Fruit fly (Drosophila melanogaster) whole organism, wandering third instar larva: ENCODE measurements around the gene GV1.

Experiments
- Dfd ChIP-seq: fragments of >200 bp; optimal IDR thresholded peaks from 2 replicates; lab custom pipeline; 2017; ENCODE audit warnings: missing biosample characterization, missing genetic modification characterization
- Myc ChIP-seq: fragments of >200 bp; optimal IDR thresholded peaks from 2 replicates; lab custom pipeline; 2017
- OdsH ChIP-seq: fragments of 200-800 bp; sonication (Bioruptor generic); optimal IDR thresholded peaks from 2 replicates; lab custom pipeline; 2016; ENCODE audit warnings: missing biosample characterization, mild to moderate bottlenecking, missing genetic modification characterization
- Vsx2 ChIP-seq: fragments of 200-300, 225-300 bp; sonication (Bioruptor generic); optimal IDR thresholded peaks from 2 replicates; lab custom pipeline; 2018; ENCODE audit warnings: missing biosample characterization, missing genetic modification characterization; ENCODE audit not compliant: partially characterized antibody
- brk ChIP-seq: fragments of 200-800 bp; sonication (Bioruptor generic); optimal IDR thresholded peaks from 2 replicates; lab custom pipeline; 2016; ENCODE audit warnings: missing biosample characterization, mild to moderate bottlenecking, missing genetic modification characterization
- h ChIP-seq: fragments of 200-800 bp; sonication (Bioruptor generic); optimal IDR thresholded peaks from 3 replicates; lab custom pipeline; 2016; ENCODE audit warnings: missing biosample characterization, mild to moderate bottlenecking, missing genetic modification characterization
- pan ChIP-seq: fragments of >200 bp; optimal IDR thresholded peaks from 2 replicates; lab custom pipeline; 2017
- psq ChIP-seq: fragments of 200-800 bp; sonication (Bioruptor generic); optimal IDR thresholded peaks from 3 replicates; lab custom pipeline; 2017; ENCODE audit warnings: missing biosample characterization, mild to moderate bottlenecking, missing genetic modification characterization, moderate library complexity
- rgr ChIP-seq: fragments of 200-800 bp; sonication (Bioruptor generic); optimal IDR thresholded peaks from 3 replicates; lab custom pipeline; 2016; ENCODE audit warnings: missing biosample characterization, mild to moderate bottlenecking, missing genetic modification characterization
- sage ChIP-seq: fragments of 200-800 bp; sonication (Bioruptor generic); optimal IDR thresholded peaks from 2 replicates; lab custom pipeline; 2016; ENCODE audit warnings: missing biosample characterization, mild to moderate bottlenecking, missing genetic modification characterization
- tai ChIP-seq: sonication (Bioruptor generic); optimal IDR thresholded peaks from 2 replicates; lab custom pipeline; 2016; ENCODE audit warnings: missing biosample characterization, missing genetic modification characterization
- usp ChIP-seq: fragments of >200 bp; optimal IDR thresholded peaks from 2 replicates; lab custom pipeline; 2017; ENCODE audit warnings: missing biosample characterization, missing genetic modification characterization

dm6 chr3L:1868841-1869240, 58.5 kb downstream of the GV1 start:
- TF ChIP-seq tai (GFP tag; lab: Kevin White, UChicago): no peak
- peak; percentile 42 for TF ChIP-seq h (GFP tag; lab: Kevin White, UChicago)
- no peak for TF ChIP-seq sage
- no peak for TF ChIP-seq psq (GFP tag; lab: Kevin White, UChicago)
- TF ChIP-seq brk: no peak
- peak; percentile 13 for TF ChIP-seq OdsH (GFP tag; lab: Kevin White, UChicago)
- no peak for TF ChIP-seq pan
- TF ChIP-seq Myc (lab: Kevin White, UChicago): no peak
- TF ChIP-seq Dfd (GFP tag; lab: Kevin White, UChicago): no peak
- TF ChIP-seq Vsx2 (GFP tag; lab: Kevin White, UChicago): no peak
- TF ChIP-seq rgr (GFP tag; lab: Kevin White, UChicago): peak; percentile 28
- TF ChIP-seq usp (GFP tag; lab: Kevin White, UChicago): no peak
